Fruit fly (Drosophila melanogaster): Measurements from ENCODE around the gene chico.

chico gene

DNA sequence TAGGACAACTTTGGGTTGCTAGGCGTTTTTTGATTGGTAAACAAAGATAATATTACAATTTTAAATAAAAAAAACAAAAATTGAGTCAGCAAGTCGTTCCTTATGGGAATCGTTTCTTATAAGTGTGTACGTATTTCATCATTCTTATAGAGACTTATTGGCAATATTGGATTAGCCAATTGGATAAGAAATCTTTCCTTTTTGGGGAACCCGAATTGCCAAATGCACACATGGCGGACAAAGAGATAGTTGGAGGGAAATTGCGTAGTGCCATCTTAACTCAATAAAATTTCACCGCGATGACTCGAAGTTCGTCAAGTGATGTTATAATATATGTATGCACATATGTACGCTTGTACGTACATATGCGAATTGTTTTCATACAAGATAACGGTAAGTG lies 44.4 kb upstream of the chico start:
- TF ChIP-seq psq (GFP tag; optimal IDR thresholded peaks at IDR 0.05) (no peak), jim (GFP tag; optimal IDR thresholded peaks at IDR 0.05) (no peak), Dfd (GFP tag; optimal IDR thresholded peaks at IDR 0.05) (no peak), Hnf4 (GFP tag; optimal IDR thresholded peaks at IDR 0.05) (no peak), Abd-B (GFP tag; optimal IDR thresholded peaks at IDR 0.05) (no peak), Jra (GFP tag; optimal IDR thresholded peaks at IDR 0.05) (no peak), lola (GFP tag; optimal IDR thresholded peaks at IDR 0.05) (no peak), CrebA (GFP tag; optimal IDR thresholded peaks at IDR 0.05; ENCODE audit: borderline replicate concordance) (no peak), pan (optimal IDR thresholded peaks at IDR 0.05) (no peak)

DNA sequence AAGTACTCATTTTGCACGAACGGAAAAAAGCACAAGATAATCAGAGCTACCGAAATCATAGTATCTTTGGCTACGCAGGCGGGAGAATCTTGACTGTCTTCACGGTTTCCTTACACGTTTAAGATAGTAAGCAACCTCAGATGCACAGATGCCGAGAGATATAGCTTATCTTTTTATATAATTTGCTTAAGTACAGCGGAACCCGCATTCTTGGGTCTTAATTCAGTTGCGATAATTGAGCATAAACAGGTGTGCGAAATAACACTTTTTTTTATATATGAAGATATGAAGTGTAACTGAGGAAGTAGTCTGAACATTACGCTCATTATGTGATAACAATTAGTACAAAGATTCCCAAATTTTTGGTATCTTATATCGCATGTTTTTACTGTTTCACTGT lies 33.9 kb upstream of the chico start, which contains the start of gene CG34043:
TSS of gene CG34043 (minus strand) at position 101 of the 400 bp plus-strand sequence.
- no peak for TF ChIP-seq Hr83 (GFP tag; optimal IDR thresholded peaks at IDR 0.05; ENCODE audit: poor library complexity, severe bottlenecking)

DNA sequence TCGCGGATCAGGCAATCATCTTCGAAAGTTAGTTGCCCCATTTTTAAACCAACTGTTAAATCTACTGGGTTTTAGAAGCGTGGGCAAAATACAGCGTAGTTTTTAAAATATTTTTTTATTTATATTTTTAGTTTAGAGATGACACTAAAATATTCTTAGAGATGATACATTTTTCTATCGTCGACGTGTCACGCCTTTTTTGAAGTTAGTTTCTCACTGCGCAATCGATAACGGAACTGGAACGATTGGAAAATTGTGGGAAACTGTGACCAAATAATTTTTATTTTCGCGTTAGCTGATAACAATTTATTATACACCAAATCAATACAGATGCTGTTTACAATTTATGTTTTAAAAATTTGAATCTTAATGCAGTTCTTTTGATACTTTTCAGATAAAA lies 31.8 kb upstream of the chico start, which contains the start of gene Utx:
TSS of gene Utx (minus strand) at position 154 of the 400 bp plus-strand sequence.
- TF ChIP-seq tai (GFP tag; optimal IDR thresholded peaks at IDR 0.05) = no peak
- TF ChIP-seq Hr83 (GFP tag; optimal IDR thresholded peaks at IDR 0.05; ENCODE audit: poor library complexity, severe bottlenecking) = peak; percentile 23
- TF ChIP-seq rgr (GFP tag; optimal IDR thresholded peaks at IDR 0.05) = no peak
- TF ChIP-seq Jra (GFP tag; optimal IDR thresholded peaks at IDR 0.05) = no peak
- TF ChIP-seq woc (GFP tag; optimal IDR thresholded peaks at IDR 0.05) = peak; percentile 71
- TF ChIP-seq brk (GFP tag; optimal IDR thresholded peaks at IDR 0.05) = no peak

DNA sequence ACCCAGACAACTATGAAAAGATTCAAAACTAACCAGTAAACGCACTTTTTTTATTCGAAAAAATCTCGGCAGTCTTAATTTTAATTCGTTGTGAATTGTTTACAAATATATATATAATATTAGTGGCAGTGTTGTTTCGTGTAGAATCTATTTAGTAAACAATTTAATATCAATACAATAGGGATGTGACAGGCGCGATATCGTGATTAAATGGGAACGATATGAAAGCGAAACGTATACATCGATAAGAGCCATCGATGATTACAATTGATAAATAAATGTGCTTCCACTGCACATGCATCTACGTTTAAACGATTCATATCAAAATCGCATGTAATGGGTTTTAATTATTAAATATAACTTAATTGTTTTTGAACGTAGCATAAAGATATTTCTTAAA lies 30.5 kb upstream of the chico start:
- peak; percentile 27 for TF ChIP-seq woc (GFP tag; optimal IDR thresholded peaks at IDR 0.05)
- no peak for TF ChIP-seq Abd-B (GFP tag; optimal IDR thresholded peaks at IDR 0.05)
- peak; percentile 12 for TF ChIP-seq brk (GFP tag; optimal IDR thresholded peaks at IDR 0.05)
- TF ChIP-seq Hr83 (GFP tag; optimal IDR thresholded peaks at IDR 0.05; ENCODE audit: poor library complexity, severe bottlenecking) = peak; percentile 74

DNA sequence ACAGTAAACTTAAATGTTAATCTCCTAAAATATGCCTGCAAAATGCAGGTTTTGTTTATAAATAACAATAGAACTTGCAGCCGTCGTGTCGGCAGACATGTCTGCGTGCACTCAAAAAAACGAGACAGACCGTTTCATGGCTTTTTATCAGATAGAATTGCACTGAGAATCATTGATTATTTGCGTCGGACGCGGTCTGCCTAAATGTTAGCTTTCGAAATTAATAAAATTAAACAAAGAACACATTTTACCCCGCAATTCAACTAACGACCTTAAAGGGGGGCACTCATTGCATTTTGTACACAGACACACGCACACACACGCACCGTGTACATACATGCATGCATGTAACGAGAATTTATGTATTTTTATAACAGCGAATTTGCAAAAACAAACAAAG lies 30.0 kb upstream of the chico start:
- peak; percentile 40 for TF ChIP-seq Jra (GFP tag; optimal IDR thresholded peaks at IDR 0.05)
- no peak for TF ChIP-seq HLH106 (tag; optimal IDR thresholded peaks at IDR 0.05)
- TF ChIP-seq pan (optimal IDR thresholded peaks at IDR 0.05) = no peak
- TF ChIP-seq tai (GFP tag; optimal IDR thresholded peaks at IDR 0.05) = peak; percentile 52
- no peak for TF ChIP-seq Rel (GFP tag; optimal IDR thresholded peaks at IDR 0.05)
- no peak for TF ChIP-seq Rel (tag; optimal IDR thresholded peaks at IDR 0.05)
- no peak for TF ChIP-seq Dfd (GFP tag; optimal IDR thresholded peaks at IDR 0.05)
- TF ChIP-seq CG9705 (GFP tag; optimal IDR thresholded peaks at IDR 0.05) = no peak
- TF ChIP-seq jim (GFP tag; optimal IDR thresholded peaks at IDR 0.05) = no peak
- no peak for TF ChIP-seq h (GFP tag; optimal IDR thresholded peaks at IDR 0.05)
- TF ChIP-seq woc (GFP tag; optimal IDR thresholded peaks at IDR 0.05) = no peak
- no peak for TF ChIP-seq CG32264 (GFP tag; optimal IDR thresholded peaks at IDR 0.05)
- no peak for TF ChIP-seq brk (GFP tag; optimal IDR thresholded peaks at IDR 0.05)
- no peak for TF ChIP-seq Abd-B (GFP tag; optimal IDR thresholded peaks at IDR 0.05)
- peak; percentile 33 for TF ChIP-seq psq (GFP tag; optimal IDR thresholded peaks at IDR 0.05)
- TF ChIP-seq foxo (GFP tag; optimal IDR thresholded peaks at IDR 0.05) = peak; percentile 14 to 54
- peak; percentile 9 for TF ChIP-seq N (GFP tag; optimal IDR thresholded peaks at IDR 0.05)
- TF ChIP-seq rgr (GFP tag; optimal IDR thresholded peaks at IDR 0.05) = no peak
- no peak for TF ChIP-seq sv (GFP tag; optimal IDR thresholded peaks at IDR 0.05)
- TF ChIP-seq Dif (GFP tag; optimal IDR thresholded peaks at IDR 0.05; ENCODE audit: partially characterized antibody) = no peak
- peak; percentile 66 for TF ChIP-seq ey (GFP tag; optimal IDR thresholded peaks at IDR 0.05)
- TF ChIP-seq GATAd (GFP tag; optimal IDR thresholded peaks at IDR 0.05) = no peak
- TF ChIP-seq Mio (GFP tag; optimal IDR thresholded peaks at IDR 0.05) = no peak
- TF ChIP-seq OdsH (GFP tag; optimal IDR thresholded peaks at IDR 0.05) = peak; percentile 60
- no peak for TF ChIP-seq dsf (GFP tag; optimal IDR thresholded peaks at IDR 0.05; ENCODE audit: borderline replicate concordance)
- peak; percentile 58 for TF ChIP-seq Hnf4 (GFP tag; optimal IDR thresholded peaks at IDR 0.05)

DNA sequence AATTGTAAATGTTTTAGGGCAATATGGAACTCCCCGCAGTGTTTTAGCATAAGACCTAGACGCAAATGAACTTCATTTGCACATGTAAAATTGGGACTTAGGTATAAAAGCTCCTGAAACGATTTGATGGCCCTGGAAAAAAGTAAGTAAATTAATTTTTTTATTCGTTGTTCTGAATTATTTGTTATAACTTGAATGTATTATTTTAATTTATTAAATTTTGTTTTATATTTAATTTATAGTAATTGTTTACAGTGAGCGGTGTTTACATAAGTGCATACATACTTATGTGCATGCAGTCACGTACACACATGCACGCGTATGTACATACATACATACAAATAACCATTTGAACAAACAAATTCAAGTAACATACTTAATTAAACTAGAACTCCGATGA lies 29.6 kb upstream of the chico start:
- TF ChIP-seq psq (GFP tag; optimal IDR thresholded peaks at IDR 0.05) (peak; percentile 18), br (GFP tag; optimal IDR thresholded peaks at IDR 0.05) (no peak)
